Fruit fly (Drosophila melanogaster) Kc167 (cell line): Measurements from ENCODE around the gene CG10750.

Source experiments
- Myc ChIP-seq: fragments of >200 bp; optimal IDR thresholded peaks from 2 replicates; lab custom pipeline; 2017; ENCODE audit warnings: missing external identifiers
- h ChIP-seq: fragments of >200 bp; optimal IDR thresholded peaks from 3 replicates; lab custom pipeline; 2018; ENCODE audit warnings: missing external identifiers
- insv ChIP-seq: fragments of >200 bp; optimal IDR thresholded peaks from 3 replicates; lab custom pipeline; 2018; ENCODE audit warnings: missing external identifiers
- psq ChIP-seq: fragments of >200 bp; optimal IDR thresholded peaks from 2 replicates; lab custom pipeline; 2017; ENCODE audit warnings: missing external identifiers
- ttk ChIP-seq: sonication (Bioruptor generic); optimal IDR thresholded peaks from 2 replicates; lab custom pipeline; 2017; ENCODE audit warnings: missing external identifiers

dm6 chr2L:19263516-19263915 is 36.5 kb upstream of the CG10750 start:
- no peak for TF ChIP-seq h (lab: Kevin White, UChicago)
- TF ChIP-seq ttk (lab: Kevin White, UChicago) = no peak
- no peak for TF ChIP-seq psq (lab: Kevin White, UChicago)
- TF ChIP-seq insv (lab: Kevin White, UChicago) = no peak
- no peak for TF ChIP-seq Myc
